Worm (Caenorhabditis elegans) whole organism, late embryonic: ENCODE data around the gene F13C5.1.

Source experiments
- F13H6.1 ChIP-seq: sonication (generic microtip); optimal IDR thresholded peaks from 2 replicates; lab custom pipeline; 2016; ENCODE audit warnings: missing genetic modification characterization, missing compliant biosample characterization
- K09A11.1 ChIP-seq: sonication (generic microtip); optimal IDR thresholded peaks from 2 replicates; lab custom pipeline; 2017; ENCODE audit warnings: antibody characterized with exemption, mild to moderate bottlenecking, missing genetic modification characterization, missing compliant biosample characterization; ENCODE audit not compliant: insufficient read depth
- ahr-1 ChIP-seq: sonication (generic microtip); optimal IDR thresholded peaks from 2 replicates; lab custom pipeline; 2016; ENCODE audit warnings: missing genetic modification characterization, missing compliant biosample characterization
- ama-1 ChIP-seq: fragments of 150-350 bp; optimal IDR thresholded peaks from 2 replicates; lab custom pipeline; 2014
- ceh-2 ChIP-seq: sonication (generic microtip); optimal IDR thresholded peaks from 2 replicates; lab custom pipeline; 2016; ENCODE audit warnings: missing genotype, missing genetic modification characterization, missing compliant biosample characterization
- elt-2 ChIP-seq: sonication (generic microtip); optimal IDR thresholded peaks from 2 replicates; lab custom pipeline; 2016; ENCODE audit warnings: missing genetic modification reagents, missing genetic modification characterization, missing compliant biosample characterization
- lin-11 ChIP-seq: fragments of 200-800 bp; sonication (Bioruptor generic); optimal IDR thresholded peaks from 2 replicates; lab custom pipeline; 2018; ENCODE audit warnings: mild to moderate bottlenecking, missing genetic modification characterization, missing compliant biosample characterization
- mec-3 ChIP-seq: sonication (generic microtip); optimal IDR thresholded peaks from 2 replicates; lab custom pipeline; 2016; ENCODE audit warnings: borderline replicate concordance, missing genetic modification characterization, missing compliant biosample characterization
- pag-3 ChIP-seq: sonication (generic microtip); optimal IDR thresholded peaks from 2 replicates; lab custom pipeline; 2016; ENCODE audit warnings: missing compliant biosample characterization, missing genetic modification characterization, borderline replicate concordance
- pha-4 ChIP-seq: fragments of 150-350 bp; optimal IDR thresholded peaks from 2 replicates; lab custom pipeline; 2018; ENCODE audit warnings: missing biosample characterization, missing genetic modification reagents, missing genetic modification characterization
- tbx-2 ChIP-seq: sonication (generic microtip); optimal IDR thresholded peaks from 2 replicates; lab custom pipeline; 2016; ENCODE audit warnings: missing genetic modification characterization, missing compliant biosample characterization
- unc-86 ChIP-seq: sonication (generic microtip); optimal IDR thresholded peaks from 2 replicates; lab custom pipeline; 2016; ENCODE audit warnings: missing genetic modification characterization, missing compliant biosample characterization

DNA sequence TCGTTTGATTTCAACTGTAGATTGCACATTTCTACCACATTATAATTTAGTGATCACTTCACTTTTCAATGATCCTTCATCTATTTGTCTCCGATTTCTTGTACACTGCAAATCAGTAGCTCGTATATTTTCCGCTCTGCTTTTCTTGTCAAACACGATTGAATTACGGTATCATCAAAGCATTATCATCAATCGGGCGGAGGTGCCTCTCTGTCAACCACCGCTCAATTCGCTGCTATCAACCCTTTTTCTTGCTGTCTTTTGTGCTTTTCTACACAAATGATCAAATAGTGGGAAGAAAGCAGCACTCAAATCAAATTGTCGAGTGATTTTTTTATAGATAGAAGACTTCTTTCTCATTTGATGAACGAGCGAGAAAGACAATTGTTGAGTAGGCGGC, 35.6 kb downstream of the F13C5.1 start:
- TF ChIP-seq elt-2 (tag; lab: Kevin White, UChicago) (no peak), unc-86 (no peak), ahr-1 (tag; lab: Kevin White, UChicago) (no peak), lin-11 (tag; lab: Kevin White, UChicago) (no peak), ama-1 (no peak), tbx-2 (tag; lab: Kevin White, UChicago) (no peak), mec-3 (tag; lab: Kevin White, UChicago) (no peak), pag-3 (no peak), ceh-2 (tag; lab: Kevin White, UChicago) (no peak), F13H6.1 (tag; lab: Kevin White, UChicago) (no peak), pha-4 (tag; lab: Kevin White, UChicago) (no peak), K09A11.1 (tag; lab: Kevin White, UChicago) (no peak)
